Worm (Caenorhabditis elegans): ENCODE measurements around the gene C06C6.8.

DNA sequence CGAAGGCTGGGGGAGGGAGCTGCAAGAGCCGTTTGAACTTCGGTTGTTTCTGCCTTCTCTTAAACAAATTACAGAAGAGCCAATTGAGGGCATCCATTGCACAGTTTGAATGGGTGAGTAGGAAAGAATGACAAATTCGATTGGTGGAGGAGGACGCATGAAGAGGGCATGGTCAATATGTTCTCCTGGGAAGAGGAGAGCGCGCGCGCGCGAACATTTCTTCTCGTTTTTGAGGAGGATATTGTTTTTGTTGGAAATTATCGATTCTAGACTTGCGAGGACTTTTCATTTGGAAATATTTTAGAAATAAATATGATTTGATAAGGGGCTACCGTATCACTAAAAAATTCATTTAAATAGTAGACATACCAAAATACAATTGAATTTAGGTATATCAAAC is 34.6 kb downstream of the C06C6.8 start, which contains the start of gene T10C6.7:
- TF ChIP-seq ama-1 (optimal IDR thresholded peaks at IDR 0.05) (no peak), ceh-13 (GFP tag; optimal IDR thresholded peaks at IDR 0.05) (no peak), aly-1 (tag; optimal IDR thresholded peaks at IDR 0.05) (no peak), flt-1 (GFP tag; IDR thresholded peaks at IDR 0.05) (no peak), hmbx-1 (tag; optimal IDR thresholded peaks at IDR 0.05) (no peak), pes-1 (GFP tag; IDR thresholded peaks at IDR 0.05) (no peak), B0310.2 (tag; optimal IDR thresholded peaks at IDR 0.05) (no peak), tbx-11 (GFP tag; IDR thresholded peaks at IDR 0.05) (no peak), hnd-1 (tag; optimal IDR thresholded peaks at IDR 0.05) (no peak), ceh-36 (tag; optimal IDR thresholded peaks at IDR 0.05) (no peak), F13C5.2 (tag; optimal IDR thresholded peaks at IDR 0.05) (no peak)
